Worm (Caenorhabditis elegans): ENCODE results near the gene nduc-2.

ce11 chrIII:2816205-2816923 lies 29.7 kb downstream of the nduc-2 start:
- TF ChIP-seq ama-1 (optimal IDR thresholded peaks at IDR 0.05): no peak
- no peak for TF ChIP-seq hnd-1 (tag; optimal IDR thresholded peaks at IDR 0.05)
- TF ChIP-seq aly-1 (tag; optimal IDR thresholded peaks at IDR 0.05): no peak
- TF ChIP-seq tbx-11 (GFP tag; IDR thresholded peaks at IDR 0.05): no peak
- TF ChIP-seq scrt-1 (GFP tag; IDR thresholded peaks at IDR 0.05): no peak
- TF ChIP-seq ceh-13 (GFP tag; optimal IDR thresholded peaks at IDR 0.05): no peak
- no peak for TF ChIP-seq tra-4 (tag; optimal IDR thresholded peaks at IDR 0.05)
- TF ChIP-seq tbx-37 (GFP tag; conservative IDR thresholded peaks at IDR 0.05): no peak
- no peak for TF ChIP-seq flt-1 (GFP tag; IDR thresholded peaks at IDR 0.05)
